Fruit fly (Drosophila melanogaster) whole organism, embryonic: ENCODE results near the gene CG2931.
A peak's percentile ranks its signal among the peaks of the same experiment; 100 is the strongest.

ENCODE experiments used
- CG11398 ChIP-seq: fragments of 200-800 bp; sonication (Bioruptor generic); optimal IDR thresholded peaks from 2 replicates; lab custom pipeline; 2016; ENCODE audit warnings: missing biosample characterization, missing genetic modification characterization
- CG1233 ChIP-seq: fragments of 200-800 bp; sonication (Bioruptor generic); optimal IDR thresholded peaks from 4 replicates; lab custom pipeline; 2018; ENCODE audit warnings: missing biosample characterization, mild to moderate bottlenecking, missing genetic modification characterization
- CG12769 ChIP-seq: fragments of 200-800 bp; sonication (Bioruptor generic); optimal IDR thresholded peaks from 2 replicates; lab custom pipeline; 2019; ENCODE audit warnings: missing biosample characterization, mild to moderate bottlenecking, missing genetic modification characterization, moderate library complexity
- CG12942 ChIP-seq: fragments of 200-800 bp; sonication (Bioruptor generic); optimal IDR thresholded peaks from 3 replicates; lab custom pipeline; 2016; ENCODE audit warnings: missing biosample characterization, missing genetic modification characterization
- CG15601 ChIP-seq: fragments of 200-800 bp; sonication (Bioruptor generic); optimal IDR thresholded peaks from 3 replicates; lab custom pipeline; 2019; ENCODE audit warnings: missing biosample characterization, mild to moderate bottlenecking, missing genetic modification characterization, moderate library complexity
- CG17361 ChIP-seq: fragments of 200-800 bp; sonication (Bioruptor generic); IDR thresholded peaks from 3 replicates; pipeline ENCODE4 v1.3.6; 2022; ENCODE audit warnings: missing biosample characterization, missing genetic modification characterization
- CG17385 ChIP-seq: fragments of 200-800 bp; sonication (Bioruptor generic); optimal IDR thresholded peaks from 3 replicates; lab custom pipeline; 2018; ENCODE audit warnings: missing biosample characterization, mild to moderate bottlenecking, missing genetic modification characterization
- CG17829 ChIP-seq: fragments of 200-800 bp; optimal IDR thresholded peaks from 2 replicates; lab custom pipeline; 2019; ENCODE audit warnings: missing biosample characterization, mild to moderate bottlenecking, missing genetic modification characterization, moderate library complexity
- CG18599 ChIP-seq: fragments of 200-800 bp; sonication (Bioruptor generic); optimal IDR thresholded peaks from 3 replicates; lab custom pipeline; 2017; ENCODE audit warnings: missing biosample characterization, missing genetic modification characterization, mild to moderate bottlenecking, moderate library complexity, missing genetic modification reagents
- CG18764 ChIP-seq: fragments of 200-800 bp; sonication (Bioruptor generic); optimal IDR thresholded peaks from 3 replicates; lab custom pipeline; 2016; ENCODE audit warnings: missing biosample characterization, missing genetic modification characterization
- CG31224 ChIP-seq: fragments of 200-800 bp; sonication (Bioruptor generic); IDR thresholded peaks from 2 replicates; pipeline ENCODE4 v1.3.6; 2022; ENCODE audit warnings: missing biosample characterization, missing genetic modification characterization
- CG4360 ChIP-seq: fragments of 200-800 bp; sonication (Bioruptor generic); IDR thresholded peaks from 2 replicates; pipeline ENCODE4 v1.3.6; 2022; ENCODE audit warnings: missing biosample characterization, missing genetic modification characterization
- CG4820 ChIP-seq: fragments of 200-800 bp; sonication (Bioruptor generic); optimal IDR thresholded peaks from 3 replicates; lab custom pipeline; 2016; ENCODE audit warnings: missing biosample characterization, missing genetic modification characterization
- CG8924 ChIP-seq: fragments of 200-800 bp; optimal IDR thresholded peaks from 3 replicates; lab custom pipeline; 2019; ENCODE audit warnings: missing biosample characterization, mild to moderate bottlenecking, missing genetic modification characterization, moderate library complexity
- CHES-1-like ChIP-seq: fragments of 200-800 bp; sonication (Bioruptor generic); optimal IDR thresholded peaks from 2 replicates; lab custom pipeline; 2016; ENCODE audit warnings: missing biosample characterization, missing genetic modification characterization
- CTCF ChIP-seq: fragments of 200-800 bp; sonication (Bioruptor generic); optimal IDR thresholded peaks from 2 replicates; lab custom pipeline; 2017; ENCODE audit warnings: missing biosample characterization, mild to moderate bottlenecking, missing genetic modification characterization, moderate library complexity
- D19A ChIP-seq: fragments of 200-800 bp; optimal IDR thresholded peaks from 3 replicates; lab custom pipeline; 2019; ENCODE audit warnings: missing biosample characterization, mild to moderate bottlenecking, missing genetic modification characterization, moderate library complexity
- Deaf1 ChIP-seq: fragments of 200-800 bp; optimal IDR thresholded peaks from 3 replicates; lab custom pipeline; 2019; ENCODE audit warnings: missing biosample characterization, mild to moderate bottlenecking, missing genetic modification characterization, moderate library complexity
- Gsc ChIP-seq: fragments of 200-800 bp; sonication (Bioruptor generic); IDR thresholded peaks from 2 replicates; pipeline ENCODE4 v1.3.6; 2022; ENCODE audit warnings: missing biosample characterization, missing genetic modification characterization
- H15 ChIP-seq: fragments of 200-800 bp; sonication (Bioruptor generic); IDR thresholded peaks from 3 replicates; pipeline ENCODE4 v1.3.6; 2022; ENCODE audit warnings: missing biosample characterization, missing genetic modification characterization
- HHEX ChIP-seq: fragments of 200-800 bp; sonication (Bioruptor generic); optimal IDR thresholded peaks from 3 replicates; lab custom pipeline; 2017; ENCODE audit warnings: missing biosample characterization, mild to moderate bottlenecking, missing genetic modification characterization, missing genetic modification reagents
- Hr3 ChIP-seq: fragments of 200-800 bp; sonication (Bioruptor generic); optimal IDR thresholded peaks from 3 replicates; lab custom pipeline; 2016; ENCODE audit warnings: missing biosample characterization, missing genetic modification characterization
- Neu2 ChIP-seq: fragments of 200-800 bp; sonication (Bioruptor generic); optimal IDR thresholded peaks from 3 replicates; lab custom pipeline; 2016; ENCODE audit warnings: missing biosample characterization, missing genetic modification characterization, borderline replicate concordance
- Ravus ChIP-seq: fragments of 200-800 bp; sonication (Bioruptor generic); IDR thresholded peaks from 2 replicates; pipeline ENCODE4 v1.3.6; 2022; ENCODE audit warnings: missing biosample characterization, missing genetic modification characterization
- Spps ChIP-seq: fragments of 200-800 bp; sonication (Bioruptor generic); optimal IDR thresholded peaks from 2 replicates; lab custom pipeline; 2018; ENCODE audit warnings: missing biosample characterization, mild to moderate bottlenecking, missing genetic modification characterization
- Xrp1 ChIP-seq: fragments of 200-800 bp; sonication (Bioruptor generic); IDR thresholded peaks from 2 replicates; pipeline ENCODE4 v1.3.6; 2022; ENCODE audit warnings: missing biosample characterization, missing genetic modification characterization
- YL-1 ChIP-seq: fragments of 200-800 bp; sonication (Bioruptor generic); optimal IDR thresholded peaks from 3 replicates; lab custom pipeline; 2017; ENCODE audit warnings: missing biosample characterization, mild to moderate bottlenecking, missing genetic modification characterization
- az2 ChIP-seq: fragments of 200-800 bp; sonication (Bioruptor generic); optimal IDR thresholded peaks from 3 replicates; lab custom pipeline; 2016; ENCODE audit warnings: missing biosample characterization, missing genetic modification characterization
- bcd ChIP-seq: fragments of 200-800 bp; sonication (Bioruptor generic); optimal IDR thresholded peaks from 2 replicates; lab custom pipeline; 2017; ENCODE audit warnings: missing biosample characterization, mild to moderate bottlenecking, missing genetic modification characterization
- bowl ChIP-seq: fragments of 200-800 bp; sonication (Bioruptor generic); IDR thresholded peaks from 2 replicates; pipeline ENCODE4 v1.3.6; 2022; ENCODE audit warnings: missing biosample characterization, missing genetic modification characterization
- btn ChIP-seq: fragments of 200-800 bp; sonication (Bioruptor generic); optimal IDR thresholded peaks from 2 replicates; lab custom pipeline; 2016; ENCODE audit warnings: missing biosample characterization, missing genetic modification characterization
- croc ChIP-seq: fragments of 200-800 bp; sonication (Bioruptor generic); conservative IDR thresholded peaks from 3 replicates; pipeline ENCODE4 v1.3.6; 2022; ENCODE audit warnings: missing biosample characterization, missing genetic modification characterization
- dati ChIP-seq: fragments of 200-800 bp; sonication (Bioruptor generic); IDR thresholded peaks from 2 replicates; pipeline ENCODE4 v1.3.6; 2022; ENCODE audit warnings: missing biosample characterization, missing genetic modification characterization
- eyg ChIP-seq: fragments of 200-800 bp; sonication (Bioruptor generic); optimal IDR thresholded peaks from 3 replicates; lab custom pipeline; 2016; ENCODE audit warnings: missing biosample characterization, missing genetic modification characterization
- grau ChIP-seq: fragments of 200-800 bp; optimal IDR thresholded peaks from 3 replicates; lab custom pipeline; 2019; ENCODE audit warnings: missing biosample characterization, mild to moderate bottlenecking, missing genetic modification characterization, moderate library complexity
- hkb ChIP-seq, 2 experiments: fragments of 200-800 bp in 1 of 2; fragments of >200 bp in 1 of 2; sonication (Bioruptor generic) in 1 of 2; IDR thresholded peaks in 1 of 2; optimal IDR thresholded peaks in 1 of 2; 2 replicates each; pipeline versions ENCODE4 v1.3.6 to Lab custom; 2017 to 2022; ENCODE audit warnings: missing biosample characterization in 1 of 2, missing genetic modification characterization in 1 of 2
- hth ChIP-seq: fragments of >200 bp; optimal IDR thresholded peaks from 2 replicates; lab custom pipeline; 2017; ENCODE audit warnings: inconsistent platforms
- jigr1 ChIP-seq: fragments of 200-800 bp; sonication (Bioruptor generic); IDR thresholded peaks from 3 replicates; pipeline ENCODE4 v1.3.6; 2022; ENCODE audit warnings: missing biosample characterization, missing genetic modification characterization
- jing ChIP-seq: fragments of 200-800 bp; sonication (Bioruptor generic); optimal IDR thresholded peaks from 2 replicates; lab custom pipeline; 2018; ENCODE audit warnings: missing biosample characterization, mild to moderate bottlenecking, missing genetic modification characterization
- kah ChIP-seq: fragments of 200-800 bp; sonication (Bioruptor generic); optimal IDR thresholded peaks from 2 replicates; lab custom pipeline; 2018; ENCODE audit warnings: missing biosample characterization, mild to moderate bottlenecking, missing genetic modification characterization
- lmd ChIP-seq: fragments of 200-800 bp; sonication (Bioruptor generic); IDR thresholded peaks from 2 replicates; pipeline ENCODE4 v1.3.6; 2022; ENCODE audit warnings: missing biosample characterization, missing genetic modification characterization
- nerfin-1 ChIP-seq: fragments of 200-800 bp; sonication (Bioruptor generic); optimal IDR thresholded peaks from 3 replicates; lab custom pipeline; 2019; ENCODE audit warnings: missing biosample characterization, mild to moderate bottlenecking, missing genetic modification characterization, moderate library complexity
- p53 ChIP-seq: fragments of 200-800 bp; sonication (Bioruptor generic); optimal IDR thresholded peaks from 2 replicates; lab custom pipeline; 2016; ENCODE audit warnings: missing biosample characterization, missing genetic modification characterization
- pum ChIP-seq: fragments of 200-800 bp; sonication (Bioruptor generic); optimal IDR thresholded peaks from 2 replicates; lab custom pipeline; 2016; ENCODE audit warnings: missing biosample characterization, missing genetic modification characterization
- scrt ChIP-seq: fragments of 200-800 bp; sonication (Bioruptor generic); optimal IDR thresholded peaks from 2 replicates; lab custom pipeline; 2018; ENCODE audit warnings: missing biosample characterization, mild to moderate bottlenecking, missing genetic modification characterization, moderate library complexity
- shn ChIP-seq: fragments of 200-800 bp; sonication (Bioruptor generic); optimal IDR thresholded peaks from 3 replicates; lab custom pipeline; 2016; ENCODE audit warnings: missing biosample characterization, missing genetic modification characterization
- sisA ChIP-seq: fragments of 200-800 bp; sonication (Bioruptor generic); IDR thresholded peaks from 2 replicates; pipeline ENCODE4 v1.3.6; 2022; ENCODE audit warnings: missing biosample characterization, missing genetic modification characterization
- slbo ChIP-seq: fragments of 200-800 bp; sonication (Bioruptor generic); IDR thresholded peaks from 2 replicates; pipeline ENCODE4 v1.3.6; 2022; ENCODE audit warnings: missing biosample characterization, missing genetic modification characterization
- sob ChIP-seq: fragments of 200-800 bp; sonication (Bioruptor generic); IDR thresholded peaks from 2 replicates; pipeline ENCODE4 v1.3.6; 2022; ENCODE audit warnings: missing biosample characterization, missing genetic modification characterization
- trh ChIP-seq: fragments of 200-800 bp; sonication (Bioruptor generic); optimal IDR thresholded peaks from 2 replicates; lab custom pipeline; 2016; ENCODE audit warnings: missing biosample characterization, missing genetic modification characterization
- tx ChIP-seq: fragments of 200-800 bp; sonication (Bioruptor generic); optimal IDR thresholded peaks from 2 replicates; lab custom pipeline; 2016; ENCODE audit warnings: missing biosample characterization, missing genetic modification characterization
- zen ChIP-seq: fragments of 200-800 bp; sonication (Bioruptor generic); optimal IDR thresholded peaks from 3 replicates; lab custom pipeline; 2018; ENCODE audit warnings: missing biosample characterization, mild to moderate bottlenecking, missing genetic modification characterization, moderate library complexity

The CG2931 gene

dm6 chr3R:5518627-5519026 lies 49.8 kb downstream of the CG2931 start (continued):
- TF ChIP-seq zen (tag; lab: Kevin White, UChicago): no peak
- peak; percentile 15 for TF ChIP-seq bcd (GFP tag; lab: Kevin White, UChicago)
- TF ChIP-seq Hr3 (GFP tag; lab: Kevin White, UChicago): peak; percentile 11
- TF ChIP-seq dati (GFP tag; lab: Robert Waterston, UW): peak; percentile 39; the same call in 1 of the 2 replicates
- peak; percentile 46 for TF ChIP-seq CG17829 (tag; lab: Kevin White, UChicago)
- peak; percentile 23 for TF ChIP-seq CG1233
- TF ChIP-seq hth (lab: Kevin White, UChicago): no peak
- TF ChIP-seq Ravus: no peak; the same call in 1 of the 2 replicates
- peak; percentile 20 for TF ChIP-seq CG4820 (GFP tag; lab: Kevin White, UChicago)
- TF ChIP-seq shn: peak; percentile 51
- peak; percentile 21 for TF ChIP-seq kah (GFP tag; lab: Kevin White, UChicago)
- TF ChIP-seq CG17361 (GFP tag; lab: Robert Waterston, UW): peak; percentile 71; the same call in 2 of the 3 replicates
- TF ChIP-seq sob (GFP tag; lab: Robert Waterston, UW): no peak
- peak; percentile 54 for TF ChIP-seq pum (GFP tag; lab: Kevin White, UChicago)
- TF ChIP-seq croc (GFP tag; lab: Robert Waterston, UW): no peak; the same call in 2 of the 3 replicates
- TF ChIP-seq Gsc (GFP tag; lab: Robert Waterston, UW): no peak
- peak; percentile 21 for TF ChIP-seq tx
- no peak for TF ChIP-seq CG18599 (GFP tag; lab: Kevin White, UChicago)
- no peak for TF ChIP-seq scrt
- peak; percentile 15 for TF ChIP-seq CHES-1-like (GFP tag; lab: Kevin White, UChicago)
- no peak for TF ChIP-seq H15 (GFP tag; lab: Robert Waterston, UW)
- TF ChIP-seq CG31224 (GFP tag; lab: Robert Waterston, UW): no peak
- peak; percentile 46 for TF ChIP-seq D19A
- TF ChIP-seq Spps: peak; percentile 17
- peak; percentile 64; the same call in 1 of the 2 replicates for TF ChIP-seq CG4360 (GFP tag; lab: Robert Waterston, UW)
- no peak for TF ChIP-seq trh (GFP tag; lab: Kevin White, UChicago)
- no peak for TF ChIP-seq YL-1
- TF ChIP-seq slbo (GFP tag; lab: Robert Waterston, UW): peak; percentile 37; the same call in 1 of the 2 replicates
- TF ChIP-seq jigr1: no peak
- TF ChIP-seq CG15601 (tag; lab: Kevin White, UChicago): peak; percentile 29
- TF ChIP-seq CG11398 (GFP tag; lab: Kevin White, UChicago): peak; percentile 45
- TF ChIP-seq grau: peak; percentile 43
- peak; percentile 18 for TF ChIP-seq CG18764 (GFP tag; lab: Kevin White, UChicago)
- TF ChIP-seq sisA (GFP tag; lab: Robert Waterston, UW): peak; percentile 56
- TF ChIP-seq nerfin-1 (tag; lab: Kevin White, UChicago): peak; percentile 21
- no peak for TF ChIP-seq CTCF
- TF ChIP-seq Neu2 (GFP tag; lab: Kevin White, UChicago): no peak
- peak; percentile 28 for TF ChIP-seq CG17385 (GFP tag; lab: Kevin White, UChicago)
- peak; percentile 29 for TF ChIP-seq jing (GFP tag; lab: Kevin White, UChicago)
- no peak for TF ChIP-seq hkb (optimal IDR thresholded peaks at IDR 0.05; lab: Kevin White, UChicago)
- TF ChIP-seq hkb (GFP tag; IDR thresholded peaks at IDR 0.05; lab: Robert Waterston, UW): peak; percentile 69
- peak; percentile 57 for TF ChIP-seq Xrp1
- no peak for TF ChIP-seq bowl (GFP tag; lab: Robert Waterston, UW)
- TF ChIP-seq HHEX (GFP tag; lab: Kevin White, UChicago): peak; percentile 30
- TF ChIP-seq CG12769 (tag; lab: Kevin White, UChicago): peak; percentile 33
- TF ChIP-seq p53: no peak
- no peak for TF ChIP-seq Deaf1 (tag; lab: Kevin White, UChicago)
- no peak for TF ChIP-seq btn (GFP tag; lab: Kevin White, UChicago)
- no peak for TF ChIP-seq eyg (GFP tag; lab: Kevin White, UChicago)
- TF ChIP-seq az2: peak; percentile 64
- TF ChIP-seq lmd (GFP tag; lab: Robert Waterston, UW): peak; percentile 52
- peak; percentile 39 for TF ChIP-seq CG12942 (GFP tag; lab: Kevin White, UChicago)
- TF ChIP-seq CG8924: peak; percentile 41
